Fruit fly (Drosophila melanogaster): ENCODE measurements around the gene CG11626.

CG11626 gene

dm6 chr3R:19460409-19461217, 51.9 kb downstream of the CG11626 start, which contains the start of gene Dys:
TSS of gene Dys (plus strand) at chr3R:19461085.
- peak; percentile 98 for TF ChIP-seq noc (tag; optimal IDR thresholded peaks at IDR 0.05)

All from whole organism, larva.